Fruit fly (Drosophila melanogaster) whole organism, adult: ENCODE results near the gene eIF5.
A peak's percentile ranks its signal among the peaks of the same experiment; 100 is the strongest.

Experiments
- CG11617 ChIP-seq: fragments of 200-800 bp; sonication (Bioruptor generic); optimal IDR thresholded peaks from 2 replicates; lab custom pipeline; 2017; ENCODE audit warnings: mild to moderate bottlenecking, missing biosample characterization, missing genetic modification reagents, missing genetic modification characterization
- CG12768 ChIP-seq: fragments of 200-800 bp; sonication (Bioruptor generic); optimal IDR thresholded peaks from 2 replicates; lab custom pipeline; 2017; ENCODE audit warnings: missing biosample characterization, missing genetic modification characterization, mild to moderate bottlenecking, moderate library complexity, missing genetic modification reagents
- CG14711 ChIP-seq: fragments of 200-800 bp; sonication (Bioruptor generic); optimal IDR thresholded peaks from 2 replicates; lab custom pipeline; 2018; ENCODE audit warnings: missing biosample characterization, mild to moderate bottlenecking, missing genetic modification characterization, moderate library complexity
- CG33017 ChIP-seq: fragments of 200-800 bp; sonication (Bioruptor generic); optimal IDR thresholded peaks from 2 replicates; lab custom pipeline; 2018; ENCODE audit warnings: missing biosample characterization, mild to moderate bottlenecking, missing genetic modification characterization, moderate library complexity
- CG5204 ChIP-seq: fragments of 200-800 bp; sonication (Bioruptor generic); optimal IDR thresholded peaks from 2 replicates; lab custom pipeline; 2016; ENCODE audit warnings: missing biosample characterization, missing genetic modification characterization
- CG7101 ChIP-seq: fragments of 200-800 bp; sonication (Bioruptor generic); optimal IDR thresholded peaks from 2 replicates; lab custom pipeline; 2018; ENCODE audit warnings: missing biosample characterization, mild to moderate bottlenecking, missing genetic modification characterization, moderate library complexity
- Clk ChIP-seq: fragments of 200-800 bp; sonication (Bioruptor generic); optimal IDR thresholded peaks from 2 replicates; lab custom pipeline; 2017; ENCODE audit warnings: missing biosample characterization, missing genetic modification characterization
- Crg-1 ChIP-seq: fragments of 200-800 bp; sonication (Bioruptor generic); optimal IDR thresholded peaks from 2 replicates; lab custom pipeline; 2016; ENCODE audit warnings: missing biosample characterization, missing genetic modification characterization
- Hr96 ChIP-seq: fragments of 200-800 bp; sonication (Bioruptor generic); optimal IDR thresholded peaks from 2 replicates; lab custom pipeline; 2016; ENCODE audit warnings: missing biosample characterization, missing genetic modification characterization
- Mnt ChIP-seq: fragments of 200-800 bp; sonication (Bioruptor generic); optimal IDR thresholded peaks from 2 replicates; lab custom pipeline; 2016; ENCODE audit warnings: missing biosample characterization, mild to moderate bottlenecking, missing genetic modification characterization
- bab1 ChIP-seq: fragments of 200-800 bp; sonication (Bioruptor generic); optimal IDR thresholded peaks from 3 replicates; lab custom pipeline; 2019; ENCODE audit warnings: missing biosample characterization, mild to moderate bottlenecking, missing genetic modification characterization, moderate library complexity
- cic ChIP-seq: fragments of 200-800 bp; sonication (Bioruptor generic); optimal IDR thresholded peaks from 2 replicates; lab custom pipeline; 2017; ENCODE audit warnings: missing biosample characterization, mild to moderate bottlenecking, missing genetic modification characterization, moderate library complexity
- cnc ChIP-seq, 2 experiments: fragments of >200 bp; optimal IDR thresholded peaks; 2 replicates each; lab custom pipeline; 2017
- kay ChIP-seq: fragments of 200-800 bp; sonication (Bioruptor generic); peaks from one replicate; lab custom pipeline; 2016; ENCODE audit warnings: missing biosample characterization, missing genetic modification characterization, borderline replicate concordance
- ovo ChIP-seq: fragments of 200-800 bp; sonication (Bioruptor generic); optimal IDR thresholded peaks from 2 replicates; lab custom pipeline; 2016; ENCODE audit warnings: missing biosample characterization, missing genetic modification characterization
- pad ChIP-seq: fragments of 200-800 bp; sonication (Bioruptor generic); optimal IDR thresholded peaks from 3 replicates; lab custom pipeline; 2017; ENCODE audit warnings: missing biosample characterization, missing genetic modification characterization, mild to moderate bottlenecking, moderate library complexity, missing genetic modification reagents
- tj ChIP-seq: fragments of 200-800 bp; sonication (Bioruptor generic); optimal IDR thresholded peaks from 3 replicates; lab custom pipeline; 2017; ENCODE audit warnings: missing biosample characterization, mild to moderate bottlenecking, missing genetic modification characterization, moderate library complexity
- toe ChIP-seq: fragments of 200-800 bp; sonication (Bioruptor generic); optimal IDR thresholded peaks from 2 replicates; lab custom pipeline; 2016; ENCODE audit warnings: missing biosample characterization, missing genetic modification characterization

eIF5 gene

DNA sequence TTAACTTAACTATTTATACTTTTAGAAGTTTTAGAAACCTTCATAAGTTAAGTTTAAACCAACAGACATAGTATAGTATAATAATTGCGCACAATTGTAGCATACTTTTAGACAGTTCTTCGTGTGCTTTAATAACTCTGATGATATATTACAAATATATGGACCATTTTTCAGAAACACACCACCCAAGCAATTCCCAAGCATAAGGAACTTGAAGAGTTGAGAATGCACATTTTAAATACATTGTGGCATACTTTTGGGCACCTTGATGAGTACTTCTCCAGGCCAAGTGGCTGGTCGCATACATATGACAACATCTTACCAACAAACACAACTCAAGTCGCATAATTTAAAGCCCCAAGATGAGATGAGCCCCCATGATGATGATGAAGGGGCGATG is 22.2 kb downstream of the eIF5 start:
- TF ChIP-seq tj (GFP tag; lab: Kevin White, UChicago) (no peak), kay (no peak), Mnt (GFP tag; lab: Kevin White, UChicago) (no peak), CG5204 (GFP tag; lab: Kevin White, UChicago) (no peak), Hr96 (no peak), cic (GFP tag; lab: Kevin White, UChicago) (no peak), cnc (optimal IDR thresholded peaks at IDR 0.05; lab: Kevin White, UChicago) (no peak), ovo (GFP tag; lab: Kevin White, UChicago) (no peak)

DNA sequence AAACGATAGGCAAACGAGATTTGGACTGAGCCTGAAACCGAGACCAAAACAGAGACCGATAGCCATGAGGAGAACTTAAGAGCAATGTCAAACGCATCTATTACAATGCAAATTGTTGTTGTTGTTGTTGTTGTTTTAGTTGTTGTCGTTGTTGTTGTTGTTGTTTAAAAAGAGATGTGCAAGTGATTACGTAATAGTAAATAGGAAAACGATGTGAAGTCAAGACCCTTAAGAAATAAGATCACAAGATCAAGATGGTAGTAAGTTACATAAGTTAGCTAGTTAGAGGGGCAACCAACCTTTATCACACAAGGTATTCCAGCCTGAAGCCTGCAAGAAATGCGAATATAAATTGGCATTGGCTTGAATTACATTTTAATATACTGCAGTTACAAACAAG is 41.7 kb downstream of the eIF5 start:
- TF ChIP-seq tj (GFP tag; lab: Kevin White, UChicago) (no peak), toe (no peak)

DNA sequence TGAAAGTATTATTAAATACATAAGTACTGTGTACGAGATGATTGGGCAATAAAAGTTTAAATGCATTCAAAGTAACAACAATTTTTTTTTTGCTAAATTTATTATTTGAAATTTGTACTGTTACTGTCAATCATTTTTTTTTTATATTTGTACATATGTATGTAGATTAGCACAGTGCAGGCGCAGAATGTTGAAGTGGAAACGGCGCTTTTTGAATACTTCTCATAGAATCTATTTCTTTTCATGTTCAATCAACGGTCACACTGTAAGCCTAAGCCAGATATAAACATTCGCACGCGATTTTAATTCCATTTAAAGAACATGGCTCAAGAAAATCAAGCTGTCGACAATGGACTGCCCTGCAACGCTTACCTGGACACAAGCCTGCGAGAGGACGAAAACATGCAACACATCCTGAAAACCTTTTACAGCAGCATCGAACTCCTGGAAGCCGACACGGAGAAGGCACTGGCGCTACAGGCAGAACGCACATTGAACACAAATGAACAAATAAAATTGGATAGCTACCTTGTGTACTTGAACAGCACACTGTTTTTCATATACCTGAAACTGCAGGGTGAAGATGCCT is 46.9 kb downstream of the eIF5 start, which contains the start of gene Rrp47:
TSS of gene Rrp47 (plus strand) at position 163 of the 589 bp plus-strand sequence.
- no peak for TF ChIP-seq CG14711
- TF ChIP-seq kay, result peak; percentile 26
- peak; percentile 16 for TF ChIP-seq Mnt (GFP tag; lab: Kevin White, UChicago)
- peak; percentile 25 for TF ChIP-seq bab1 (GFP tag; lab: Kevin White, UChicago)

DNA sequence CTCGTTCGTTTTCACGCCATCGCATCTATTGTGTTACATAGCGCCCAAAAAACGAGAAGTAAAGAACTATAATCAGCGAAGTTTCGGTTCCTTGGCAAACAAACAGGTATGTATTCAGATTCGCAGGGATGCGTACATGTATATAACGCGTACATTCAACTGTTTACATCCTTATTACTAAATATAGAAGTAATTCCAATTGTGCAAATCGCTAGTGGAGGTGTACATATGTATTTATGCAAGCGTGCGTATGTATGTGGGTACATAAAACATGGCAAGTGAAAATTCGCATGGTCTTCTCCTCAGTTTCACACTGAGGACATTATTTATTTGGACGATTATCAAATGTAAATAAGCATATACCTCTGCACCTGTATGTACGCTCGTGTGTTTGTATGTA is 50.2 kb downstream of the eIF5 start:
- TF ChIP-seq CG33017 (tag; lab: Kevin White, UChicago) (no peak), Crg-1 (GFP tag; lab: Kevin White, UChicago) (no peak), bab1 (GFP tag; lab: Kevin White, UChicago) (no peak), Hr96 (no peak), Clk (no peak), cic (GFP tag; lab: Kevin White, UChicago) (no peak), cnc (optimal IDR thresholded peaks at IDR 0.05; lab: Kevin White, UChicago) (no peak), CG5204 (GFP tag; lab: Kevin White, UChicago) (no peak), ovo (GFP tag; lab: Kevin White, UChicago) (no peak), CG11617 (GFP tag; lab: Kevin White, UChicago) (no peak), Mnt (GFP tag; lab: Kevin White, UChicago) (no peak), pad (GFP tag; lab: Kevin White, UChicago) (no peak), CG7101 (tag; lab: Kevin White, UChicago) (no peak)

dm6 chrX:15940956-15941246 is 50.9 kb downstream of the eIF5 start, which contains the start of gene CG8924:
TSS of gene CG8924 (plus strand) at chrX:15941077.
- TF ChIP-seq cic (GFP tag; lab: Kevin White, UChicago), result no peak

DNA sequence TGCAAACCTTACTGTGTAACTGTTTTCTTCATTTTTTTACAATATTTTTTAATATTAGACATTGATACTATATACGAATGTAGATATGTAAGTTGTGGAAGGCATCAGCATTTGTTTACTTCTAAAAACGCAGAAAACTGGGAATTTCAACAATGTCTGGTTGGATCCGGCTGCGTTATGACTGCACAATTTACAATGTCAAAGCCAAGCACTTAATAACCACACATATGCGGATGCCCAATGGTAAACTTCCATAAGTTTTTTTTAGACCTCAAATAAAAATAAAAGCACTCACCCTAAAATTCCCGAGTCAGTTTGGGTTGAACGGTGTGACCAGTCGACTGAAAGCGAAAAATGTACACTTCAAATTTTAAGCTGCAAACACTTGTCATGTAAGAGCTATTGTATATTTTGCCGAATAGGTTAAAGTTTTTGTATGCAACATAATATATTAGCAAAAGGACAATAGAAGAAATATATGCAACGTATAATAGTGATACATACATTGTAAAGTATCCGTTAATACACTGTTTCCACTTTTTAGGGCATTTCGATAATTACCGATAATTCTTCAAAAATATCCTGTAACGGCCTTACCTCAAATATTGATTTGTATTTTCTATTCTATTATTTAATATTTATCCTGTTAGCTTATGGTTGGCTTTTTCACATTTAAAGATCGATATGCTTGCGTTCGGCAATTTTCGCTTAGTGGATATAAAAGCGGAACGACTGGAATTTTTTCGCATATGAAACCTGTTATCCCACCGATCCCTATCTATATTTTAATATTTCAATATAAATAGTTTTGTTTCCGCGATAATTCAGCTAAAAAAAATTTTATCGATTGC is 51.4 kb downstream of the eIF5 start, which contains the start of gene Stim:
TSS of gene Stim (minus strand) at position 347 of the 851 bp plus-strand sequence.
- TF ChIP-seq bab1 (GFP tag; lab: Kevin White, UChicago) (peak; percentile 56), CG12768 (GFP tag; lab: Kevin White, UChicago) (no peak), kay (peak; percentile 88)
